Worm (Caenorhabditis elegans): ENCODE results near the gene dnpp-1.

The dnpp-1 gene

ce11 chrIII:5863774-5864173 lies at the start of gene dnpp-1:
TSS of gene dnpp-1 (minus strand) at chrIII:5863803.
- peak; percentile 97 for TF ChIP-seq elt-2 (tag; optimal IDR thresholded peaks at IDR 0.05)
- TF ChIP-seq nhr-237 (tag; optimal IDR thresholded peaks at IDR 0.05) = no peak
- TF ChIP-seq ama-1 (optimal IDR thresholded peaks at IDR 0.05) = no peak
- TF ChIP-seq tbx-2 (tag; optimal IDR thresholded peaks at IDR 0.05) = no peak
- no peak for TF ChIP-seq aly-2 (tag; optimal IDR thresholded peaks at IDR 0.05)
- TF ChIP-seq skn-1 (tag; optimal IDR thresholded peaks at IDR 0.05) = no peak
- TF ChIP-seq elt-3 (tag; optimal IDR thresholded peaks at IDR 0.05) = no peak
- no peak for TF ChIP-seq zag-1 (tag; optimal IDR thresholded peaks at IDR 0.05)
- no peak for TF ChIP-seq ZK546.5 (tag; optimal IDR thresholded peaks at IDR 0.05)
- TF ChIP-seq pqm-1 (tag; optimal IDR thresholded peaks at IDR 0.05) = peak; percentile 61

ce11 chrIII:5908408-5908807 lies 44.8 kb upstream of the dnpp-1 start, which contains the start of gene C28H8.3:
TSS of gene C28H8.3 (plus strand) at chrIII:5908700.
- no peak for TF ChIP-seq fkh-10 (GFP tag; optimal IDR thresholded peaks at IDR 0.05)
- peak; percentile 27 for TF ChIP-seq ama-1 (optimal IDR thresholded peaks at IDR 0.05)
- TF ChIP-seq unc-62 (GFP tag; optimal IDR thresholded peaks at IDR 0.05) = no peak
- TF ChIP-seq elt-1 (tag; optimal IDR thresholded peaks at IDR 0.05) = no peak
- TF ChIP-seq ceh-28 (tag; optimal IDR thresholded peaks at IDR 0.05) = peak; percentile 1
- no peak for TF ChIP-seq ceh-16 (tag; optimal IDR thresholded peaks at IDR 0.05)
- TF ChIP-seq nhr-43 (tag; optimal IDR thresholded peaks at IDR 0.05; ENCODE audit: poor library complexity, severe bottlenecking) = no peak
- TF ChIP-seq elt-3 (tag; optimal IDR thresholded peaks at IDR 0.05) = no peak
- TF ChIP-seq ztf-11 (tag; optimal IDR thresholded peaks at IDR 0.05) = no peak

ce11 chrIII:5906749-5907148 lies 43.1 kb upstream of the dnpp-1 start, which contains the start of gene erd-2.2:
TSS of gene erd-2.2 (plus strand) at chrIII:5907049.
- no peak for TF ChIP-seq ceh-28 (tag; optimal IDR thresholded peaks at IDR 0.05)
- TF ChIP-seq nhr-25 (tag; optimal IDR thresholded peaks at IDR 0.05) = no peak
- TF ChIP-seq snpc-4 (tag; optimal IDR thresholded peaks at IDR 0.05) = no peak
- TF ChIP-seq ztf-11 (tag; optimal IDR thresholded peaks at IDR 0.05) = no peak
- TF ChIP-seq pha-4 (tag; optimal IDR thresholded peaks at IDR 0.05) = no peak
- TF ChIP-seq unc-62 (GFP tag; optimal IDR thresholded peaks at IDR 0.05) = no peak
- TF ChIP-seq sea-2 (GFP tag; optimal IDR thresholded peaks at IDR 0.05) = no peak
- TF ChIP-seq tbx-2 (tag; optimal IDR thresholded peaks at IDR 0.05) = no peak
- no peak for TF ChIP-seq elt-3 (tag; optimal IDR thresholded peaks at IDR 0.05)
- no peak for TF ChIP-seq nhr-67 (tag; optimal IDR thresholded peaks at IDR 0.05)
- TF ChIP-seq elt-2 (tag; optimal IDR thresholded peaks at IDR 0.05) = no peak

ce11 chrIII:5906059-5906458 lies 42.5 kb upstream of the dnpp-1 start, which contains the start of gene dpff-1:
TSS of gene dpff-1 (minus strand) at chrIII:5906346.
- TF ChIP-seq nfya-1 (tag; optimal IDR thresholded peaks at IDR 0.05; ENCODE audit: insufficient read depth) = peak; percentile 52
- TF ChIP-seq nhr-12 (tag; optimal IDR thresholded peaks at IDR 0.05) = no peak
- TF ChIP-seq ceh-9 (tag; optimal IDR thresholded peaks at IDR 0.05) = no peak
- TF ChIP-seq ceh-28 (tag; optimal IDR thresholded peaks at IDR 0.05) = peak; percentile 54
- no peak for TF ChIP-seq nhr-25 (tag; optimal IDR thresholded peaks at IDR 0.05)
- no peak for TF ChIP-seq nhr-76 (tag; optimal IDR thresholded peaks at IDR 0.05)
- TF ChIP-seq nhr-23 (tag; optimal IDR thresholded peaks at IDR 0.05) = peak; percentile 10
- TF ChIP-seq pha-4 (tag; optimal IDR thresholded peaks at IDR 0.05) = peak; percentile 13
- no peak for TF ChIP-seq aly-2 (tag; optimal IDR thresholded peaks at IDR 0.05)
- TF ChIP-seq lin-15B (tag; optimal IDR thresholded peaks at IDR 0.05) = no peak
- TF ChIP-seq hmg-11 (tag; optimal IDR thresholded peaks at IDR 0.05) = peak; percentile 61

ce11 chrIII:5902558-5902957 lies 39.0 kb upstream of the dnpp-1 start:
- TF ChIP-seq aly-2 (tag; optimal IDR thresholded peaks at IDR 0.05) = no peak
- TF ChIP-seq eor-1 (tag; optimal IDR thresholded peaks at IDR 0.05) = no peak
- TF ChIP-seq ceh-28 (tag; optimal IDR thresholded peaks at IDR 0.05) = no peak
- no peak for TF ChIP-seq pqm-1 (tag; optimal IDR thresholded peaks at IDR 0.05)
- TF ChIP-seq nhr-11 (tag; optimal IDR thresholded peaks at IDR 0.05) = no peak
- TF ChIP-seq skn-1 (tag; optimal IDR thresholded peaks at IDR 0.05) = no peak
- TF ChIP-seq egl-27 (tag; optimal IDR thresholded peaks at IDR 0.05) = no peak
- no peak for TF ChIP-seq daf-12 (tag; optimal IDR thresholded peaks at IDR 0.05)
- no peak for TF ChIP-seq nhr-237 (tag; optimal IDR thresholded peaks at IDR 0.05)
- TF ChIP-seq nhr-76 (tag; optimal IDR thresholded peaks at IDR 0.05) = no peak
- TF ChIP-seq ceh-16 (tag; optimal IDR thresholded peaks at IDR 0.05) = no peak
- TF ChIP-seq ZK546.5 (tag; optimal IDR thresholded peaks at IDR 0.05) = no peak
- no peak for TF ChIP-seq elt-3 (tag; optimal IDR thresholded peaks at IDR 0.05)

Data from whole organism, L3 larva.